Worm (Caenorhabditis elegans): ENCODE results near the gene plc-2.

The plc-2 gene

DNA sequence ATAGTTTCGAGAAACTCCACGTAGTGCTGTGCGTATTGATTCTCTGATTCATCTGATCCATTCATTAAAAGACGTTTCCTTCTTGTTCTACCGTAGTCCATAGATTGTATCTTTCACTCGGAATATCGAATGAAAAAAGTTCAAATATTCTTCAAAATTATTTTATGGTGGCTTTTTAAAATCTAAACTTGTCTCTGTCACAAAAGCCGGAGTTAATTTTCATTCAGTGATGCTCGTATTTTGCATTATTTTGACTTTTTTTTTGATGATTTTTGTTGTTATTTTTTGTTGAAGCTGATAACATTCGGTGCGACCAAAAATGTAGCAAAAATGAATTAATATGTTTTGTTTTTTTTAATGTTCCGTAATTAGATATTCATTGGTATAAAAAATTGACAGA is 43.3 kb downstream of the plc-2 start, which contains the start of gene nhr-164:
TSS of gene nhr-164 (minus strand) at position 101 of the 400 bp plus-strand sequence.
- TF ChIP-seq pes-1 (GFP tag; IDR thresholded peaks at IDR 0.05), result no peak

DNA sequence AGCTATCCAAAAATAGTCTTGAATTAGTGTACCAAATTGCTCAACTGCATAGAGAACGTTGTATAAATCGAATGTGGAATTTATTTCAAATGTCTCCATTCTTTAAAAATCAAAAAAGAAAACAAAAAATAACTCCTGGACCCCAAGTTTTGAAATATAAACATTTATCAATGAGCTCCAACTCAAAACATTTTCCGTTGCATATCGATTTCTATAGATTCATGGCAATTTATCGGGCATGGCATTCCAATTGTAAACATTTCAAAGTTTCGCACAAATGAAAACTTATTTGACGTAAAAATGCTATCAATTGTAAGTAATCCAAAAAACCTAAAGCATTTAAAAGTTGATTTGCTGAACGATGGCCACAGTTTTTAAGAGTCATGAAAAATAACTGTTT is 46.2 kb downstream of the plc-2 start, which contains the start of gene srw-12:
TSS of gene srw-12 (minus strand) at position 101 of the 400 bp plus-strand sequence.
- TF ChIP-seq hnd-1 (tag; optimal IDR thresholded peaks at IDR 0.05), result no peak
- no peak for TF ChIP-seq B0310.2 (tag; optimal IDR thresholded peaks at IDR 0.05)
- TF ChIP-seq ceh-36 (tag; optimal IDR thresholded peaks at IDR 0.05), result no peak
- no peak for TF ChIP-seq scrt-1 (GFP tag; IDR thresholded peaks at IDR 0.05)
- no peak for TF ChIP-seq tra-4 (tag; optimal IDR thresholded peaks at IDR 0.05)
- no peak for TF ChIP-seq sea-1 (GFP tag; conservative IDR thresholded peaks at IDR 0.05)

DNA sequence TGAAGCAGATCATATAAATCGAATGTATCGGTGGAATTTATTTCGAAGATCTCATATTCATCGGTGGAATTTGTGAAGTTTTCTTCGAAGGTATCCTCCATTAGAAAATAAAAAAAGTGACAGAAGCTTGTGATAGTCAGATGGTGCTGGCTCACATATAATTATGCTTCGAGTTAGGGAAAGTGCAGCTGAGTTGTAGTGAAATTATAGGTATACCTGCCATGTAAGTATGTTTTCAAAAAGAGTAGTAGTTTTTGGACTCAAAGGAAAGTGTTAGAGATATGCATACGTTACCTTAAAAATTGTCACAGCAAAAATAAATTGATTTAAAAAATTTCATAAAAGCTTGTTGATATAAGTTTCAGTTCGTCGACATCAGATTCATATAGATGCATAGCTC is 47.8 kb downstream of the plc-2 start, which contains the start of gene srw-11:
TSS of gene srw-11 (minus strand) at position 101 of the 400 bp plus-strand sequence.
- TF ChIP-seq tbx-11 (GFP tag; IDR thresholded peaks at IDR 0.05), result no peak
- TF ChIP-seq scrt-1 (GFP tag; IDR thresholded peaks at IDR 0.05), result no peak
- no peak for TF ChIP-seq ceh-13 (GFP tag; optimal IDR thresholded peaks at IDR 0.05)
- TF ChIP-seq B0310.2 (tag; optimal IDR thresholded peaks at IDR 0.05), result no peak
- TF ChIP-seq ets-7 (tag; optimal IDR thresholded peaks at IDR 0.05), result no peak
- TF ChIP-seq hnd-1 (tag; optimal IDR thresholded peaks at IDR 0.05), result no peak
- no peak for TF ChIP-seq tbx-37 (GFP tag; conservative IDR thresholded peaks at IDR 0.05)
- TF ChIP-seq tra-4 (tag; optimal IDR thresholded peaks at IDR 0.05), result no peak
- TF ChIP-seq ceh-36 (tag; optimal IDR thresholded peaks at IDR 0.05), result no peak
- no peak for TF ChIP-seq sea-1 (GFP tag; conservative IDR thresholded peaks at IDR 0.05)
- no peak for TF ChIP-seq F13C5.2 (tag; optimal IDR thresholded peaks at IDR 0.05)
- no peak for TF ChIP-seq hmg-4 (GFP tag; optimal IDR thresholded peaks at IDR 0.05)
- TF ChIP-seq ama-1 (optimal IDR thresholded peaks at IDR 0.05), result no peak
- no peak for TF ChIP-seq pes-1 (GFP tag; IDR thresholded peaks at IDR 0.05)

DNA sequence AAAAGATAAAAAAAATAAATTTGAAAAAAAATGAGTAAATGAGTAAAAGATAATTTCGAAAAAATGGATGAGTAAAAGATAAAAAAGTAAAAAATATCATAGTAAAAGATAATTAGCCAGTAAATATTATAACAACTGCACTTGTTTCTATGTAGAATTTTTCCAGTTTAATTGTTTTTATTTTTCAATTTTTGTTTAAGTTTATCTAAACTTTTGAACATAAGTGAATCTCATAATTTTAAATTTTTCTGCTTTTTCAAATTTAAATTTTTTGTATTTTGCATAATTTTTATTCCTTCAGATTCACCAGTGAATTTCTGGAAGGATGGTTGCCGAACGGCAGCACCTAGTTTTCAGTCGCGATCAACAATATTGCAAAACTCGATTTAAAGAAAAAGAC is 48.9 kb downstream of the plc-2 start, which contains the start of gene chil-12:
TSS of gene chil-12 (plus strand) at position 301 of the 400 bp plus-strand sequence.
- TF ChIP-seq tra-4 (tag; optimal IDR thresholded peaks at IDR 0.05) (no peak), sea-1 (GFP tag; conservative IDR thresholded peaks at IDR 0.05) (no peak), ceh-13 (GFP tag; optimal IDR thresholded peaks at IDR 0.05) (no peak), hmbx-1 (tag; optimal IDR thresholded peaks at IDR 0.05) (no peak), hnd-1 (tag; optimal IDR thresholded peaks at IDR 0.05) (no peak), tbx-37 (GFP tag; conservative IDR thresholded peaks at IDR 0.05) (no peak)

DNA sequence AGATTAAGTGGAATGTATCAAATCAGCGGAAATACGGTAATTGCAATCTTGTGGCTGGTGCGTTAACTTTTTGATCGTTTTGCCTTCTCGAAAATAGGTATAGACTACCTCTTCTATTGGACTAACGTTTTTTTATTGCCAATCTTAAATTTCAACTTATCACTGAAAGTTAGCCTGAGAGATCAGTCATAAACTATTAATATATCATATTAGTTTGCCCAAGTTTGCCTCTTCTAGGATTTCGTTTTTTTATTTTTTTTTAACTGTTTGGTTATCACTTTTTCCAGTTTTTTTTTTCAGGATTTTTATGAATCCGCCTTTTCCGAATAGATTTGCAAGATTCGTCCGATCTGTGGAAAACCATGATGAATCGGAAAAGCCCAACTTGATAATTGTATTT is 52.1 kb downstream of the plc-2 start, which contains the start of gene kin-30:
TSS of gene kin-30 (plus strand) at position 301 of the 400 bp plus-strand sequence.
- TF ChIP-seq B0310.2 (tag; optimal IDR thresholded peaks at IDR 0.05), result no peak
